Fruit fly (Drosophila melanogaster): ENCODE data around the gene Crtc.

The Crtc gene

DNA sequence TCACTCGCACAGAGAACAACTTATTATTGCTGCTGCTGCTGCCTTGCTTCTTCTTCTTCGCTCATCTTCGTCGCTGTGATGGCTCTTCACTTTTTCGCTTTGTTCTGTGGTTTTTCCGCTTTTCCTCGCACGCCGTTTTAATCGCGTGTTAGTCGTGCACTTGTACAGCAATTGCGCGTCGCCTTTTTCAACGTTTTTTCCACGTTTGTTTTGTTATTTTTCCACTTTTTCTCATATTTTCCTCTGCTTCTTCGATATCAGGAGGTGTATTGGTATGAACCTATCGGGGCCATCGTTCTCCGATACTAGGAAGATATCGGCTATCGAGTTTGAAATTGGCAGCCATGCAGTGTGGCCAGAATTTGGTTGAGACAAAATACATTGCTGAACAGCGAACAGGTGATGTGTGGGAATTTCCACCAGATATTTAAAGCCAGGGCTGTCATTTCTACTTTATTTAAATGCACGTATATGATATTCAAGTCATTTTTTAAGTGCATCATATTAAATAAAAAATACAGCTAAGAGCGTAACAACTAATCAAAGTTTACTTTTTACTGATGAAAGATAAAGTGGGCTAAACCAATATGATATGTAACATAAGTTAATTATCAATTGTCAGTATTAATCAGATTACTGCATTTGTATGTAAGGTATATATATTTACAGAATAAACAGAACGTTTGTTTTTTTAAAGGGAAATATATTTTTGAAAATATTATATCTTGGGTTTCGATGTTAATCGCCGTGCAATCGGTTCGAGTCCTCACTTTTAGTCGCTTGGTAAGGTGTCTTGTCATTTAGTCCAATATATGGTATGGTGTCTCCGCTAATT lies at the start of gene Crtc:
Gene Crtc, minus strand, starts transcription at position 290 of the 835 bp plus-strand sequence.
- peak; percentile 46 for TF ChIP-seq HLH106 (tag; optimal IDR thresholded peaks at IDR 0.05)
- TF ChIP-seq fru (GFP tag; optimal IDR thresholded peaks at IDR 0.05): peak; percentile 47
- no peak for TF ChIP-seq Jra (GFP tag; optimal IDR thresholded peaks at IDR 0.05)
- peak; percentile 69 for TF ChIP-seq psq (GFP tag; optimal IDR thresholded peaks at IDR 0.05)
- TF ChIP-seq woc (GFP tag; optimal IDR thresholded peaks at IDR 0.05): peak; percentile 25
- TF ChIP-seq Hnf4 (GFP tag; optimal IDR thresholded peaks at IDR 0.05): no peak
- no peak for TF ChIP-seq CrebA (GFP tag; optimal IDR thresholded peaks at IDR 0.05; ENCODE audit: borderline replicate concordance)
- no peak for TF ChIP-seq dl (GFP tag; optimal IDR thresholded peaks at IDR 0.05; ENCODE audit: insufficient read depth in 1 of 2, partially characterized antibody in 2 of 2)
- peak in 1 of 2 experiments; percentile 43 for TF ChIP-seq foxo (GFP tag; optimal IDR thresholded peaks at IDR 0.05)
- TF ChIP-seq Sp1 (GFP tag; optimal IDR thresholded peaks at IDR 0.05): peak; percentile 39
- TF ChIP-seq GATAd (GFP tag; optimal IDR thresholded peaks at IDR 0.05): no peak
- TF ChIP-seq sage (GFP tag; optimal IDR thresholded peaks at IDR 0.05): no peak
- no peak for TF ChIP-seq Rel (GFP tag; optimal IDR thresholded peaks at IDR 0.05)
- TF ChIP-seq Rel (tag; optimal IDR thresholded peaks at IDR 0.05): peak; percentile 95
- TF ChIP-seq h (GFP tag; optimal IDR thresholded peaks at IDR 0.05): peak; percentile 17
- no peak for TF ChIP-seq Abd-B (GFP tag; optimal IDR thresholded peaks at IDR 0.05)
- no peak for TF ChIP-seq Dif (GFP tag; optimal IDR thresholded peaks at IDR 0.05; ENCODE audit: partially characterized antibody)
- TF ChIP-seq Myc (optimal IDR thresholded peaks at IDR 0.05): peak; percentile 70

- no peak for TF ChIP-seq h (GFP tag; optimal IDR thresholded peaks at IDR 0.05)
- TF ChIP-seq Hnf4 (GFP tag; optimal IDR thresholded peaks at IDR 0.05): no peak
- TF ChIP-seq woc (GFP tag; optimal IDR thresholded peaks at IDR 0.05): no peak
- no peak for TF ChIP-seq N (GFP tag; optimal IDR thresholded peaks at IDR 0.05)
- no peak for TF ChIP-seq br (GFP tag; optimal IDR thresholded peaks at IDR 0.05)
- TF ChIP-seq Vsx2 (GFP tag; optimal IDR thresholded peaks at IDR 0.05; ENCODE audit: partially characterized antibody): no peak
- TF ChIP-seq Jra (GFP tag; optimal IDR thresholded peaks at IDR 0.05): no peak
- TF ChIP-seq Myc (optimal IDR thresholded peaks at IDR 0.05): no peak
- TF ChIP-seq jim (GFP tag; optimal IDR thresholded peaks at IDR 0.05): no peak
- TF ChIP-seq Dfd (GFP tag; optimal IDR thresholded peaks at IDR 0.05): no peak
- no peak for TF ChIP-seq pan (optimal IDR thresholded peaks at IDR 0.05)
- TF ChIP-seq ey (GFP tag; optimal IDR thresholded peaks at IDR 0.05): no peak
- TF ChIP-seq Abd-B (GFP tag; optimal IDR thresholded peaks at IDR 0.05): no peak
- no peak for TF ChIP-seq dl (GFP tag; optimal IDR thresholded peaks at IDR 0.05; ENCODE audit: insufficient read depth in 1 of 2, partially characterized antibody in 2 of 2)
- TF ChIP-seq brk (GFP tag; optimal IDR thresholded peaks at IDR 0.05): no peak
These were observed 20.7 kb upstream of the Crtc start, which contains the start of gene Ccn for dm6 chr3L:17689579-17690191. Gene Ccn, plus strand, starts transcription at chr3L:17690015.

DNA sequence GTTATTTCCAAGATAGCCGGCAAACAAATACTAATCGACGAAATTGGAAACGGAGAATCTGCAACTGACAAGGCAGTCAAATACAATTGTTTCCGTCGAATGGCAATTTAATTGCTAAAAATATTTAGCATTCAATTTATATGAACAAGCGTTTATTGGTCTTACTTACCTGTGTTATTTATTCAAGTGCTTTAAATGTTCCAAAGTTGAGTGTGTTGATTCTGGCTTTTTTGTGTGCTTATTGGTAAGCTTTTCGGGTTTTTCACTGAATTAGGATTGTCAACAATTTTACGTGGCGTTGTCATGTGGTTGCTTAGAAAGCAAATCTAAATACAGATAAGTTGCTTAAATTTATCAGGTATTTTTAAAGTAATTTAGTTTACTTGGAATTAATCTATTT lies 2.7 kb upstream of the Crtc start:
- TF ChIP-seq foxo (GFP tag; optimal IDR thresholded peaks at IDR 0.05) (no peak), OdsH (GFP tag; optimal IDR thresholded peaks at IDR 0.05) (no peak), psq (GFP tag; optimal IDR thresholded peaks at IDR 0.05) (no peak), sage (GFP tag; optimal IDR thresholded peaks at IDR 0.05) (no peak), Hr78 (GFP tag; optimal IDR thresholded peaks at IDR 0.05) (no peak)

- TF ChIP-seq h (GFP tag; optimal IDR thresholded peaks at IDR 0.05) (no peak), HLH106 (tag; optimal IDR thresholded peaks at IDR 0.05) (no peak), Rel (GFP tag; optimal IDR thresholded peaks at IDR 0.05) (no peak), Rel (tag; optimal IDR thresholded peaks at IDR 0.05) (no peak), br (GFP tag; optimal IDR thresholded peaks at IDR 0.05) (no peak), usp (GFP tag; optimal IDR thresholded peaks at IDR 0.05) (no peak), sage (GFP tag; optimal IDR thresholded peaks at IDR 0.05) (no peak)
These were observed 2.3 kb upstream of the Crtc start, which contains the start of gene CG34251 for dm6 chr3L:17671322-17671721. Gene CG34251, plus strand, starts transcription at chr3L:17671622.

dm6 chr3L:17668386-17668944 lies 569 bp downstream of the Crtc start:
- no peak for TF ChIP-seq HLH106 (tag; optimal IDR thresholded peaks at IDR 0.05)
- no peak for TF ChIP-seq N (GFP tag; optimal IDR thresholded peaks at IDR 0.05)
- TF ChIP-seq Myc (optimal IDR thresholded peaks at IDR 0.05): no peak
- no peak for TF ChIP-seq pan (optimal IDR thresholded peaks at IDR 0.05)
- peak; percentile 62 for TF ChIP-seq jim (GFP tag; optimal IDR thresholded peaks at IDR 0.05)
- TF ChIP-seq Abd-B (GFP tag; optimal IDR thresholded peaks at IDR 0.05): peak; percentile 29
- no peak for TF ChIP-seq Hr78 (GFP tag; optimal IDR thresholded peaks at IDR 0.05)
- TF ChIP-seq usp (GFP tag; optimal IDR thresholded peaks at IDR 0.05): no peak

Data from whole organism, wandering third instar larva.